Worm (Caenorhabditis elegans) whole organism, late embryonic: ENCODE results near the gene Y39A1A.18.

Source experiments
- C08G9.2 ChIP-seq: sonication (generic microtip); optimal IDR thresholded peaks from 2 replicates; lab custom pipeline; 2016; ENCODE audit warnings: mild to moderate bottlenecking, missing genetic modification characterization, moderate library complexity, missing compliant biosample characterization
- C38D4.7 ChIP-seq: fragments of 200-800 bp; sonication (Bioruptor generic); optimal IDR thresholded peaks from 2 replicates; lab custom pipeline; 2018; ENCODE audit warnings: mild to moderate bottlenecking, missing genetic modification characterization, moderate library complexity, missing compliant biosample characterization
- F13H6.1 ChIP-seq: sonication (generic microtip); optimal IDR thresholded peaks from 2 replicates; lab custom pipeline; 2016; ENCODE audit warnings: missing genetic modification characterization, missing compliant biosample characterization
- K02D7.2 ChIP-seq: sonication (generic microtip); optimal IDR thresholded peaks from 2 replicates; lab custom pipeline; 2017; ENCODE audit warnings: mild to moderate bottlenecking, missing genetic modification characterization, missing compliant biosample characterization
- T23F11.4 ChIP-seq: fragments of 200-800 bp; sonication (Bioruptor generic); optimal IDR thresholded peaks from 2 replicates; lab custom pipeline; 2018; ENCODE audit warnings: mild to moderate bottlenecking, missing genetic modification characterization, missing compliant biosample characterization
- ahr-1 ChIP-seq: sonication (generic microtip); optimal IDR thresholded peaks from 2 replicates; lab custom pipeline; 2016; ENCODE audit warnings: missing genetic modification characterization, missing compliant biosample characterization
- ama-1 ChIP-seq: fragments of 150-350 bp; optimal IDR thresholded peaks from 2 replicates; lab custom pipeline; 2014
- ceh-14 ChIP-seq: sonication (generic microtip); optimal IDR thresholded peaks from 2 replicates; lab custom pipeline; 2016; ENCODE audit warnings: missing genotype, missing genetic modification characterization, missing compliant biosample characterization
- ceh-19 ChIP-seq: fragments of 200-800 bp; sonication (Bioruptor generic); optimal IDR thresholded peaks from 2 replicates; lab custom pipeline; 2018; ENCODE audit warnings: mild to moderate bottlenecking, missing genetic modification characterization, missing compliant biosample characterization
- ceh-2 ChIP-seq: sonication (generic microtip); optimal IDR thresholded peaks from 2 replicates; lab custom pipeline; 2016; ENCODE audit warnings: missing genotype, missing genetic modification characterization, missing compliant biosample characterization
- ceh-22 ChIP-seq: sonication (generic microtip); optimal IDR thresholded peaks from 2 replicates; lab custom pipeline; 2017; ENCODE audit warnings: missing biosample characterization, missing genetic modification characterization
- ceh-30 ChIP-seq: fragments of 150-350 bp; optimal IDR thresholded peaks from 2 replicates; lab custom pipeline; 2014; ENCODE audit warnings: missing biosample characterization, missing genetic modification characterization
- ceh-45 ChIP-seq: fragments of 200-800 bp; sonication (Bioruptor generic); IDR thresholded peaks from 2 replicates; pipeline ENCODE4 v1.3.6; 2022; ENCODE audit warnings: missing genetic modification reagents, missing genetic modification characterization, missing compliant biosample characterization
- ceh-48 ChIP-seq: sonication (generic microtip); optimal IDR thresholded peaks from 2 replicates; lab custom pipeline; 2016; ENCODE audit warnings: missing genetic modification characterization, inconsistent platforms, missing compliant biosample characterization
- ceh-6 ChIP-seq: fragments of 200-800 bp; sonication (Bioruptor generic); optimal IDR thresholded peaks from 2 replicates; lab custom pipeline; 2018; ENCODE audit warnings: mild to moderate bottlenecking, missing genetic modification characterization, missing compliant biosample characterization
- ceh-9 ChIP-seq: sonication (generic microtip); optimal IDR thresholded peaks from 2 replicates; lab custom pipeline; 2016; ENCODE audit warnings: mild to moderate bottlenecking, missing genetic modification characterization, inconsistent platforms, missing compliant biosample characterization
- dmd-4 ChIP-seq: sonication (generic microtip); optimal IDR thresholded peaks from 2 replicates; lab custom pipeline; 2016; ENCODE audit warnings: borderline replicate concordance, missing genetic modification characterization, missing compliant biosample characterization
- dve-1 ChIP-seq: sonication (generic microtip); optimal IDR thresholded peaks from 2 replicates; lab custom pipeline; 2017; ENCODE audit warnings: antibody characterized with exemption, mild to moderate bottlenecking, missing genetic modification characterization, missing compliant biosample characterization
- elt-2 ChIP-seq: sonication (generic microtip); optimal IDR thresholded peaks from 2 replicates; lab custom pipeline; 2016; ENCODE audit warnings: missing genetic modification reagents, missing genetic modification characterization, missing compliant biosample characterization
- ets-4 ChIP-seq: sonication (generic microtip); optimal IDR thresholded peaks from 2 replicates; lab custom pipeline; 2016; ENCODE audit warnings: missing genetic modification characterization, missing compliant biosample characterization
- eyg-1 ChIP-seq: sonication (generic microtip); optimal IDR thresholded peaks from 2 replicates; lab custom pipeline; 2016; ENCODE audit warnings: missing genotype, missing genetic modification characterization, missing compliant biosample characterization
- fkh-10 ChIP-seq: fragments of 150-350 bp; optimal IDR thresholded peaks from 2 replicates; lab custom pipeline; 2014; ENCODE audit warnings: missing biosample characterization, missing genetic modification reagents, missing genetic modification characterization
- fkh-6 ChIP-seq: sonication (generic microtip); optimal IDR thresholded peaks from 2 replicates; lab custom pipeline; 2016; ENCODE audit warnings: missing genetic modification characterization, missing compliant biosample characterization
- gmeb-2 ChIP-seq: sonication (generic microtip); optimal IDR thresholded peaks from 2 replicates; lab custom pipeline; 2016; ENCODE audit warnings: missing genetic modification characterization, inconsistent platforms, missing compliant biosample characterization
- hlh-13 ChIP-seq: fragments of 200-800 bp; sonication (Bioruptor generic); optimal IDR thresholded peaks from 2 replicates; lab custom pipeline; 2018; ENCODE audit warnings: mild to moderate bottlenecking, missing genetic modification characterization, missing compliant biosample characterization
- hlh-30 ChIP-seq: sonication (generic microtip); optimal IDR thresholded peaks from 2 replicates; lab custom pipeline; 2017; ENCODE audit warnings: antibody characterized with exemption, missing genetic modification characterization, missing compliant biosample characterization; ENCODE audit not compliant: insufficient read depth
- hlh-6 ChIP-seq: sonication (generic microtip); optimal IDR thresholded peaks from 2 replicates; lab custom pipeline; 2016; ENCODE audit warnings: missing genotype, missing genetic modification characterization, missing compliant biosample characterization
- hlh-8 ChIP-seq: sonication (generic microtip); optimal IDR thresholded peaks from 2 replicates; lab custom pipeline; 2016; ENCODE audit warnings: missing genotype, missing genetic modification characterization, missing compliant biosample characterization
- lim-6 ChIP-seq: sonication (generic microtip); optimal IDR thresholded peaks from 2 replicates; lab custom pipeline; 2016; ENCODE audit warnings: missing genetic modification characterization, missing compliant biosample characterization
- lin-11 ChIP-seq: fragments of 200-800 bp; sonication (Bioruptor generic); optimal IDR thresholded peaks from 2 replicates; lab custom pipeline; 2018; ENCODE audit warnings: mild to moderate bottlenecking, missing genetic modification characterization, missing compliant biosample characterization
- mec-3 ChIP-seq: sonication (generic microtip); optimal IDR thresholded peaks from 2 replicates; lab custom pipeline; 2016; ENCODE audit warnings: borderline replicate concordance, missing genetic modification characterization, missing compliant biosample characterization
- nhr-232 ChIP-seq: sonication (generic microtip); optimal IDR thresholded peaks from 2 replicates; lab custom pipeline; 2016; ENCODE audit warnings: missing genetic modification characterization, missing compliant biosample characterization
- npax-4 ChIP-seq: sonication (generic microtip); optimal IDR thresholded peaks from 2 replicates; lab custom pipeline; 2016; ENCODE audit warnings: missing genetic modification characterization, missing compliant biosample characterization
- odd-2 ChIP-seq: sonication (generic microtip); optimal IDR thresholded peaks from 2 replicates; lab custom pipeline; 2017; ENCODE audit warnings: antibody characterized with exemption, mild to moderate bottlenecking, missing genetic modification characterization, missing compliant biosample characterization
- pax-1 ChIP-seq: fragments of 150-350 bp; optimal IDR thresholded peaks from 2 replicates; lab custom pipeline; 2014; ENCODE audit warnings: missing biosample characterization, missing genetic modification characterization
- pha-2 ChIP-seq: sonication (generic microtip); optimal IDR thresholded peaks from 2 replicates; lab custom pipeline; 2017; ENCODE audit warnings: mild to moderate bottlenecking, missing genetic modification characterization, missing compliant biosample characterization
- pha-4 ChIP-seq: fragments of 150-350 bp; optimal IDR thresholded peaks from 2 replicates; lab custom pipeline; 2018; ENCODE audit warnings: missing biosample characterization, missing genetic modification reagents, missing genetic modification characterization
- pros-1 ChIP-seq: fragments of 150-350 bp; optimal IDR thresholded peaks from 2 replicates; lab custom pipeline; 2014; ENCODE audit warnings: missing biosample characterization, missing genetic modification reagents, missing genetic modification characterization
- ref-2 ChIP-seq: sonication (generic microtip); optimal IDR thresholded peaks from 2 replicates; lab custom pipeline; 2016; ENCODE audit warnings: missing genetic modification characterization, missing compliant biosample characterization
- sdc-2 ChIP-seq: sonication (generic microtip); optimal IDR thresholded peaks from 2 replicates; lab custom pipeline; 2016; ENCODE audit warnings: missing genotype, missing genetic modification characterization, missing compliant biosample characterization
- sox-2 ChIP-seq: fragments of 200-800 bp; sonication (Bioruptor generic); IDR thresholded peaks from 2 replicates; pipeline ENCODE4 v1.3.6; 2022; ENCODE audit warnings: missing genetic modification reagents, missing genetic modification characterization, missing compliant biosample characterization
- sox-4 ChIP-seq: sonication (generic microtip); optimal IDR thresholded peaks from 2 replicates; lab custom pipeline; 2017; ENCODE audit warnings: mild to moderate bottlenecking, missing genetic modification characterization, inconsistent platforms, missing compliant biosample characterization
- tbx-2 ChIP-seq: sonication (generic microtip); optimal IDR thresholded peaks from 2 replicates; lab custom pipeline; 2016; ENCODE audit warnings: missing genetic modification characterization, missing compliant biosample characterization
- ttx-3 ChIP-seq: sonication (generic microtip); optimal IDR thresholded peaks from 2 replicates; lab custom pipeline; 2016; ENCODE audit warnings: missing genetic modification reagents, missing genetic modification characterization, missing compliant biosample characterization
- unc-3 ChIP-seq, 2 experiments: fragments of 200-800 bp in 1 of 2; sonication (Bioruptor generic) in 1 of 2; sonication (generic microtip) in 1 of 2; conservative IDR thresholded peaks in 1 of 2; optimal IDR thresholded peaks in 1 of 2; 2 replicates each; pipeline versions ENCODE4 v1.3.6 to Lab custom; 2016 to 2022; ENCODE audit warnings: missing compliant biosample characterization in 2 of 2, missing genetic modification characterization in 2 of 2, missing genetic modification reagents in 1 of 2
- unc-42 ChIP-seq: sonication (generic microtip); optimal IDR thresholded peaks from 2 replicates; lab custom pipeline; 2016; ENCODE audit warnings: missing genotype, missing genetic modification characterization, missing compliant biosample characterization
- unc-55 ChIP-seq: sonication (generic microtip); optimal IDR thresholded peaks from 2 replicates; lab custom pipeline; 2017; ENCODE audit warnings: missing biosample characterization, missing genetic modification reagents, missing genetic modification characterization
- unc-86 ChIP-seq: sonication (generic microtip); optimal IDR thresholded peaks from 2 replicates; lab custom pipeline; 2016; ENCODE audit warnings: missing genetic modification characterization, missing compliant biosample characterization
- zip-5 ChIP-seq: sonication (generic microtip); optimal IDR thresholded peaks from 2 replicates; lab custom pipeline; 2016; ENCODE audit warnings: missing genetic modification characterization, missing compliant biosample characterization
- ztf-16 ChIP-seq: sonication (generic microtip); optimal IDR thresholded peaks from 2 replicates; lab custom pipeline; 2017; ENCODE audit warnings: missing genetic modification characterization, missing compliant biosample characterization

Gene Y39A1A.18

DNA sequence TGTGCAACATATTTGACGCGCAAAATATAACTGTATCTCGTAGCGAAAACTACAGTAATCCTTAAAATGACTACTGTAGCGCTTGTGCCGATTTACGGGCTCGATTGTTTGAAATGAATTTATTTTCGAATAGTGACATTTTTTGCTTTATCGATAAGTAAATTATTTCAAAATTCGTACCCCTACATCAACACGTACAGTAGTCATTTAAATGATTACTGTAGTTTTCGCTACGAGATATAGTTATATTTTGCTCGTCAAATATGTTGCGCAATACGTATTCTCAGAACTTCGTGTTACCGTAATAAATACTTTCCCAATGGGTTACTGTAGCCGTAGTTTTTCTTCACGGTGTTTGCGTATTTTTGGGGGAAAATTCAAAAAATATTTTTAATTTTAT, 41.5 kb downstream of the Y39A1A.18 start:
- TF ChIP-seq eyg-1: no peak
- no peak for TF ChIP-seq sox-2 (GFP tag; lab: Robert Waterston, UW)
- TF ChIP-seq lin-11 (tag; lab: Kevin White, UChicago): no peak
- no peak for TF ChIP-seq dve-1 (tag; lab: Kevin White, UChicago)
- TF ChIP-seq C38D4.7 (GFP tag; lab: Kevin White, UChicago): no peak
- TF ChIP-seq ztf-16: no peak
- no peak for TF ChIP-seq ceh-30 (tag; lab: Kevin White, UChicago)

DNA sequence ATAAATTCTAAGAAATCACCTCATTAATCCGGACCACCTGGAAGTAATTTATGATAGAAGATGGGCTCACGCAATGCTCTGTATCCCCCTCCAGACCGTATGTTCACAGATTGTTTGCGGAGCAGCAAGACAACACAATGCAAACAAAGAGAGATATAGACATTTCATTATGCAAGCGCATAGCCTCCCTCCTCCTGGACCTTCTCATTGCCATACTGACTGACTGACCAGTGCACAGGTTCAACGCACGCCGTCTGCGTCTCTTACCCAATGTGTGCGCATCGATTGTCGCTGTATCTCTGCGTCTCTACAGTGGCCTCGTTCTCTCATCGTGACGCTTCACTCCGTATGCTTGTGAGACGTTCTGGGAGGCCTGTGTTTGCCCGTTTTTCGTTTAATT, 42.7 kb downstream of the Y39A1A.18 start:
- TF ChIP-seq K02D7.2 (tag; lab: Kevin White, UChicago): no peak
- no peak for TF ChIP-seq pax-1 (tag; lab: Kevin White, UChicago)
- no peak for TF ChIP-seq ama-1 (lab: Kevin White, UChicago)
- TF ChIP-seq dmd-4 (tag; lab: Kevin White, UChicago): no peak
- TF ChIP-seq zip-5 (tag; lab: Kevin White, UChicago): no peak
- peak; percentile 75 for TF ChIP-seq tbx-2 (tag; lab: Kevin White, UChicago)
- TF ChIP-seq ceh-6 (GFP tag; lab: Kevin White, UChicago): no peak
- TF ChIP-seq npax-4 (tag; lab: Kevin White, UChicago): no peak
- no peak for TF ChIP-seq lin-11 (tag; lab: Kevin White, UChicago)
- peak; percentile 77 for TF ChIP-seq ceh-48 (tag; lab: Kevin White, UChicago)
- TF ChIP-seq ceh-14 (tag; lab: Kevin White, UChicago): no peak
- TF ChIP-seq ahr-1: no peak
- no peak for TF ChIP-seq fkh-6 (tag; lab: Kevin White, UChicago)
- no peak for TF ChIP-seq odd-2 (tag; lab: Kevin White, UChicago)
- TF ChIP-seq dve-1 (tag; lab: Kevin White, UChicago): peak; percentile 12
- TF ChIP-seq eyg-1: no peak
- TF ChIP-seq ref-2 (tag; lab: Kevin White, UChicago): peak; percentile 50
- no peak for TF ChIP-seq unc-86 (tag; lab: Kevin White, UChicago)
- TF ChIP-seq sox-2 (GFP tag; lab: Robert Waterston, UW): peak; percentile 49
- no peak for TF ChIP-seq pha-2 (tag; lab: Kevin White, UChicago)
- no peak for TF ChIP-seq T23F11.4 (GFP tag; lab: Kevin White, UChicago)
- TF ChIP-seq ttx-3 (tag; lab: Kevin White, UChicago): no peak
- no peak for TF ChIP-seq pros-1 (tag; lab: Kevin White, UChicago)
- TF ChIP-seq mec-3 (tag; lab: Kevin White, UChicago): no peak
- no peak for TF ChIP-seq ceh-22 (tag; lab: Kevin White, UChicago)
- TF ChIP-seq ceh-45 (GFP tag; lab: Robert Waterston, UW): no peak
- TF ChIP-seq sdc-2 (tag; lab: Kevin White, UChicago): no peak
- TF ChIP-seq fkh-10 (GFP tag; lab: Kevin White, UChicago): no peak
- TF ChIP-seq ceh-9 (tag; lab: Kevin White, UChicago): no peak
- peak; percentile 90 for TF ChIP-seq unc-55 (GFP tag; lab: Kevin White, UChicago)
- no peak for TF ChIP-seq C38D4.7 (GFP tag; lab: Kevin White, UChicago)
- TF ChIP-seq unc-42 (tag; lab: Kevin White, UChicago): peak; percentile 14
- TF ChIP-seq lim-6 (tag; lab: Kevin White, UChicago): no peak
- TF ChIP-seq sox-4 (tag; lab: Kevin White, UChicago): no peak
- no peak for TF ChIP-seq nhr-232 (tag; lab: Kevin White, UChicago)
- no peak for TF ChIP-seq pha-4 (tag; lab: Kevin White, UChicago)
- TF ChIP-seq ceh-2 (tag; lab: Kevin White, UChicago): no peak
- TF ChIP-seq hlh-30 (tag; lab: Kevin White, UChicago): peak; percentile 80
- no peak for TF ChIP-seq hlh-13
- TF ChIP-seq gmeb-2 (tag; lab: Kevin White, UChicago): no peak
- TF ChIP-seq ztf-16: peak; percentile 4
- peak; percentile 47 for TF ChIP-seq ets-4 (tag; lab: Kevin White, UChicago)
- no peak for TF ChIP-seq ceh-30 (tag; lab: Kevin White, UChicago)
- peak; percentile 16 for TF ChIP-seq ceh-19 (GFP tag; lab: Kevin White, UChicago)
- no peak for TF ChIP-seq F13H6.1 (tag; lab: Kevin White, UChicago)
- no peak for TF ChIP-seq hlh-8 (tag; lab: Kevin White, UChicago)
- TF ChIP-seq C08G9.2: peak; percentile 4
- no peak for TF ChIP-seq unc-3 (GFP tag; conservative IDR thresholded peaks at IDR 0.05; lab: Robert Waterston, UW)
- no peak for TF ChIP-seq unc-3 (tag; optimal IDR thresholded peaks at IDR 0.05; lab: Kevin White, UChicago)
- no peak for TF ChIP-seq elt-2
- no peak for TF ChIP-seq hlh-6
